Worm (Caenorhabditis elegans) whole organism, young adult: ENCODE data around the gene Y60A3A.19.
"Not testable (repeated sequence)": the region's sequence is repeated elsewhere in the genome, so short reads cannot be mapped to it uniquely, and the experiment has no call there.

ENCODE experiments used
- F37B4.10 ChIP-seq: fragments of 200-800 bp; sonication (Bioruptor generic); IDR thresholded peaks from 2 replicates; pipeline ENCODE4 v1.3.6; 2022; ENCODE audit warnings: missing genetic modification characterization, missing compliant biosample characterization
- F49E8.2 ChIP-seq: sonication (generic microtip); optimal IDR thresholded peaks from 3 replicates; lab custom pipeline; 2017; ENCODE audit warnings: missing genetic modification characterization, mild to moderate bottlenecking, missing compliant biosample characterization, antibody characterized with exemption, moderate library complexity; ENCODE audit not compliant: insufficient read depth
- F52B5.7 ChIP-seq: sonication (generic microtip); optimal IDR thresholded peaks from 2 replicates; lab custom pipeline; 2016; ENCODE audit warnings: mild to moderate bottlenecking, missing genetic modification characterization, missing compliant biosample characterization
- Y67H2A.10 ChIP-seq: fragments of 200-800 bp; sonication (Bioruptor generic); conservative IDR thresholded peaks from 2 replicates; pipeline ENCODE4 v1.3.6; 2022; ENCODE audit warnings: missing genetic modification reagents, missing genetic modification characterization, missing compliant biosample characterization
- Y79H2A.3 ChIP-seq: fragments of 200-800 bp; sonication (Bioruptor generic); conservative IDR thresholded peaks from 2 replicates; pipeline ENCODE4 v1.3.6; 2022; ENCODE audit warnings: missing genetic modification reagents, missing genetic modification characterization, missing compliant biosample characterization
- aptf-2 ChIP-seq: fragments of 200-800 bp; sonication (Bioruptor generic); conservative IDR thresholded peaks from 2 replicates; pipeline ENCODE4 v1.3.6; 2022; ENCODE audit warnings: missing genetic modification reagents, missing genetic modification characterization, missing compliant biosample characterization
- ceh-27 ChIP-seq: fragments of 200-800 bp; sonication (Bioruptor generic); optimal IDR thresholded peaks from 2 replicates; lab custom pipeline; 2018; ENCODE audit warnings: mild to moderate bottlenecking, missing genetic modification characterization, moderate library complexity, missing compliant biosample characterization
- ceh-58 ChIP-seq: fragments of 200-800 bp; sonication (Bioruptor generic); IDR thresholded peaks from 2 replicates; pipeline ENCODE4 v1.3.6; 2022; ENCODE audit warnings: missing genetic modification characterization, missing compliant biosample characterization
- ceh-91 ChIP-seq: fragments of 200-800 bp; sonication (Bioruptor generic); IDR thresholded peaks from 2 replicates; pipeline ENCODE4 v1.3.6; 2022; ENCODE audit warnings: missing genetic modification reagents, missing genetic modification characterization, missing compliant biosample characterization
- dpl-1 ChIP-seq: fragments of 150-350 bp; optimal IDR thresholded peaks from 2 replicates; lab custom pipeline; 2014; ENCODE audit warnings: missing biosample characterization, missing genetic modification reagents, missing genetic modification characterization
- efl-1 ChIP-seq: fragments of 150-350 bp; optimal IDR thresholded peaks from 2 replicates; lab custom pipeline; 2014; ENCODE audit warnings: missing biosample characterization, missing genetic modification reagents, missing genetic modification characterization
- egl-44 ChIP-seq: fragments of 200-800 bp; sonication (Bioruptor generic); IDR thresholded peaks from 2 replicates; pipeline ENCODE4 v1.3.6; 2022; ENCODE audit warnings: missing genetic modification reagents, missing genetic modification characterization, missing compliant biosample characterization
- him-1 ChIP-seq: sonication (generic microtip); optimal IDR thresholded peaks from 2 replicates; lab custom pipeline; 2016; ENCODE audit warnings: missing genotype, missing genetic modification reagents, missing genetic modification characterization, missing compliant biosample characterization
- hlh-12 ChIP-seq: sonication (generic microtip); optimal IDR thresholded peaks from 2 replicates; lab custom pipeline; 2016; ENCODE audit warnings: missing genetic modification characterization, missing compliant biosample characterization
- hmg-20 ChIP-seq: fragments of 200-800 bp; sonication (Bioruptor generic); IDR thresholded peaks from 2 replicates; pipeline ENCODE4 v1.3.6; 2022; ENCODE audit warnings: missing genetic modification reagents, missing genetic modification characterization, missing compliant biosample characterization
- let-526 ChIP-seq: fragments of 200-800 bp; sonication (Bioruptor generic); IDR thresholded peaks from 2 replicates; pipeline ENCODE4 v1.3.6; 2022; ENCODE audit warnings: missing genetic modification reagents, missing genetic modification characterization, missing compliant biosample characterization
- lin-26 ChIP-seq: fragments of 200-800 bp; sonication (Bioruptor generic); IDR thresholded peaks from 2 replicates; pipeline ENCODE4 v1.3.6; 2022; ENCODE audit warnings: missing genetic modification reagents, missing genetic modification characterization, missing compliant biosample characterization
- lin-40 ChIP-seq: sonication (generic microtip); optimal IDR thresholded peaks from 2 replicates; lab custom pipeline; 2016; ENCODE audit warnings: missing genetic modification characterization, mild to moderate bottlenecking, missing compliant biosample characterization, missing genotype, missing genetic modification reagents
- lir-1 ChIP-seq: fragments of 200-800 bp; sonication (Bioruptor generic); conservative IDR thresholded peaks from 2 replicates; pipeline ENCODE4 v1.3.6; 2022; ENCODE audit warnings: missing genetic modification reagents, missing genetic modification characterization, missing compliant biosample characterization
- lsl-1 ChIP-seq: fragments of 200-800 bp; sonication (Bioruptor generic); optimal IDR thresholded peaks from 2 replicates; lab custom pipeline; 2018; ENCODE audit warnings: mild to moderate bottlenecking, missing genetic modification characterization, moderate library complexity, missing compliant biosample characterization
- madf-6 ChIP-seq: fragments of 200-800 bp; sonication (Bioruptor generic); IDR thresholded peaks from 2 replicates; pipeline ENCODE4 v1.3.6; 2022; ENCODE audit warnings: missing genetic modification reagents, missing genetic modification characterization, missing compliant biosample characterization
- mes-4 ChIP-seq: sonication (generic microtip); optimal IDR thresholded peaks from 2 replicates; lab custom pipeline; 2016; ENCODE audit warnings: missing genotype, missing genetic modification characterization, missing compliant biosample characterization
- nfya-2 ChIP-seq: fragments of 200-800 bp; sonication (Bioruptor generic); IDR thresholded peaks from 2 replicates; pipeline ENCODE4 v1.3.6; 2022; ENCODE audit warnings: missing genetic modification reagents, missing genetic modification characterization, missing compliant biosample characterization
- nhr-90 ChIP-seq: sonication (generic microtip); optimal IDR thresholded peaks from 2 replicates; lab custom pipeline; 2016; ENCODE audit warnings: missing genotype, mild to moderate bottlenecking, missing genetic modification characterization, missing compliant biosample characterization
- repo-1 ChIP-seq: sonication (generic microtip); optimal IDR thresholded peaks from 2 replicates; lab custom pipeline; 2017; ENCODE audit warnings: mild to moderate bottlenecking, missing genetic modification characterization, missing compliant biosample characterization
- tbx-9 ChIP-seq: sonication (generic microtip); optimal IDR thresholded peaks from 2 replicates; lab custom pipeline; 2016; ENCODE audit warnings: borderline replicate concordance, missing genetic modification characterization, inconsistent platforms, missing compliant biosample characterization
- ztf-26 ChIP-seq: sonication (generic microtip); optimal IDR thresholded peaks from 2 replicates; lab custom pipeline; 2017; ENCODE audit warnings: missing genetic modification characterization, missing compliant biosample characterization

Gene Y60A3A.19

DNA sequence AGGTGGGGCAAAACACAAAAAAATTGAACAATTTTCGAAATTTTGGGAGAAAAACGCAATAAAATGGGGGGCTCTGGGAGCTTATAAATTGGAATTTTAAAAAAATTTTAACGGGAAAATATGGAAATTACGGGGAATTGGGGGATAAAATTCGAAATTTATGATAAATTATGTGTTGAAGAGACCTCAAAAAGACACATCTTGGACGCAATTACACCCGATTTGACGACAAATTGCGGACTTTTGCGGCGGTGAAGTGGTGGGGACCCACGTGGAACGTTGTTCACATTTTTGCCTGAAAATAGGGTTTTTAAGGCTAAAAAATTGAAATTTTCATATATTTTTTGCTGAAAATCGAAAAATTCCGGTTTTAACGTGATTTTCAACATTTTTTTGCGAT lies 7.5 kb upstream of the Y60A3A.19 start (continued):
- TF ChIP-seq mes-4 (tag; lab: Kevin White, UChicago) (no peak), lin-26 (no peak), Y79H2A.3 (GFP tag; lab: Robert Waterston, UW) (no peak)

DNA sequence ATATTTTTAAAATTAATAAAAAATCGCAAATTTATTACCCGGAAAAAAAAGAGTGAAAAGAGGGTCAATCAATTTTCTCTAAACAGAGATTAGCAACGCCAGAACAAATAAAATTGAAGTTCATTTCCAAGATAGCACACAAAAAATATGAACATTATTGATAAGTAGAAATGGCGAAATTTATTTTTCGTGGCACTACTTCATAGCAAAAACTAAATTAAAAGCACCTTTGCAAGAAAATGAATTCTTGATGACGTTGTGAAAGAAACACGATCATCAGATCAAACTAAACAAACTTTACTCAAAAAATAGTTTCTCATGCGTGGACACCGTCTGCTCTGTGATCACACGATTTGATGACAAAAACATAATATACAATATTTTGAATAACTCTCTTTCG lies 6.3 kb downstream of the Y60A3A.19 start, which contains the start of gene Y60A3A.16:
Gene Y60A3A.16, minus strand, starts transcription at position 101 of the 400 bp plus-strand sequence.
- TF ChIP-seq let-526 (GFP tag; lab: Robert Waterston, UW) (no peak), ztf-26 (tag; lab: Kevin White, UChicago) (no peak), egl-44 (no peak), efl-1 (no peak), ceh-91 (GFP tag; lab: Robert Waterston, UW) (no peak), hlh-12 (tag; lab: Kevin White, UChicago) (no peak), lir-1 (GFP tag; lab: Robert Waterston, UW) (no peak)

DNA sequence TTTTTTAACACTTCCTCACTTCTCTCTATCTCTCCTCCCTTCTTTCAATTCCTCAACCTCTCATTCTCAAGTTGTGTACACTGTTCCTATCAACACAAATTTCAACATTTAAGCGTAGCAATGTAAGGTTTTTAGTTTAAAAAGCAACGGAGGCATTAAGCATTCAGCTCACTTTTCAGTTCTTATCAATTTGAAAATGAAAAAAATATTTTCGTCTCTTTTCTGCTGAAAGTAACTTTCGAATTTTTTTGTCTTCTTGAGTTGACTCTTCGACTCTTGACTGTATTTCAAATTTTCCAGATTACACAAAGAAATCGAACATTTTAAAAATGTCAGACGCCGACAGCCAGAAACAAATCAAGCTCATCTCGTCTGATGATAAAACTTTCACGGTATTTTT lies 7.6 kb downstream of the Y60A3A.19 start, which contains the start of gene skr-4:
Gene skr-4, plus strand, starts transcription at position 301 of the 400 bp plus-strand sequence.
- TF ChIP-seq tbx-9 (no peak), Y67H2A.10 (GFP tag; lab: Robert Waterston, UW) (no peak), F37B4.10 (GFP tag; lab: Robert Waterston, UW) (no peak), lin-40 (tag; lab: Kevin White, UChicago) (no peak), aptf-2 (no peak), hmg-20 (GFP tag; lab: Robert Waterston, UW) (no peak), madf-6 (no peak), dpl-1 (GFP tag; lab: Kevin White, UChicago) (no peak)

DNA sequence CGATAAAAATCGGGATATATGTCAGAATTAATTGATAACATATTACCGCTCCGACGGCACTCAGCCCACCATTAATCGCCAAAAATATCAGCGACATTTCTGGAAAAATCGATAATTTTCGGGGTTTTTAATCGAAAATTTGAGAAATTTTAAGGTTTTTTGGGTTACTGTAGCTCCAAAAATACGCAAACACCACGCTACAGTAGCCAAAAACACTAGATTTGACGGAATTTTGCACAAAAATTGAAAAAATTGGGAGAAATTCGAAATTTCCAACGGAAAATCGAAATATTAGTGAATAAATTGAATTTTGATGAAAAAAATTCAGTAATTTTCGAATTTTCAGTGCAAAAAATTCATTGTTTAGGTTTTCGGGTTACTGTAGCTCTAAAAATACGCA lies 17.9 kb downstream of the Y60A3A.19 start, which contains the start of gene algn-7:
Gene algn-7, minus strand, starts transcription at position 101 of the 400 bp plus-strand sequence.
- TF ChIP-seq lsl-1 (GFP tag; lab: Kevin White, UChicago) (peak; percentile 8), nhr-90 (tag; lab: Kevin White, UChicago) (no peak)
- TF ChIP-seq, all 124 proteins: peak for 1

DNA sequence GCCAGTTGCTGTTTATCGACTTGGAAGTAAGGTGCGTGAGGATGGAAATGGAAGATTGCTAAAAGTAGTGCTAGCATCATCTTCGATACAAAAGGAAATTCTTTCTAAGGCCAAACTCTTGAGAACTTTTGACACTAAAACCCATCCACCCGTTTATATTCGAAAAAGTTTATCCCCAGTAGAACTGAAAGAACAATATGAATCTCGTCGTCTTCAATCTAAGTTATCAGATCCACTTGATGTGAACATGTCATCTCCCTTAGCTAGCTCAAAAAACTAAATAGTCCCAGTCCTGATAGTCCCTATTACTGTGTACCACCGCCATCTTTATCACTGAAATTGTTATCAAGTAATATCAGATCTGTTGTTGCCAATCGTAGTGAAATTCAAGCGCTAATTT lies 20.6 kb downstream of the Y60A3A.19 start:
- TF ChIP-seq nhr-90 (tag; lab: Kevin White, UChicago) (no peak), hmg-20 (GFP tag; lab: Robert Waterston, UW) (no peak)

DNA sequence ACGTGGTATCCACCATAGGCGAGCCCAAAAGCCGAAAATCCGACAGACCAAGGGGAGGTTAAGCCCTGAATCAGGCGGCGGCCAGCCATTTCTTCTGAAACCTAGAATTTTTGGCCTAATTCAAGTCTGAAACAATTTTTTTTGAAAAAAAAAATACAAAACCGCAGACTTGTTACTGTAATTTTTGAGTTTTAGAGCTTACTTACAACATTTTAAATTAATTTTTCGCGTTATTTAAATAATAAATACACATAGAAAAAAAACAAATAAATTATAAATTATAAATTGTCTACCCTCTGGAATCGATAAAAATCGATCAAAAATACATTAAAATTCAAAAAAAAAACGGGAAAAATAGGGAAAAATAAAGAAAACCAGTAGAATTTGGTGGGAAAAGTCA lies 30.2 kb downstream of the Y60A3A.19 start, which contains the start of gene dhs-24:
Gene dhs-24, minus strand, starts transcription at position 101 of the 400 bp plus-strand sequence.
- TF ChIP-seq repo-1 (tag; lab: Kevin White, UChicago) (no peak), nfya-2 (GFP tag; lab: Robert Waterston, UW) (no peak), hlh-12 (tag; lab: Kevin White, UChicago) (no peak), F49E8.2 (tag; lab: Kevin White, UChicago) (no peak), ceh-58 (GFP tag; lab: Robert Waterston, UW) (0 out of 2 replicates have a peak, but pooled peaks have one; percentile 33), him-1 (no peak)
- TF ChIP-seq, all 124 proteins: peak for 1

DNA sequence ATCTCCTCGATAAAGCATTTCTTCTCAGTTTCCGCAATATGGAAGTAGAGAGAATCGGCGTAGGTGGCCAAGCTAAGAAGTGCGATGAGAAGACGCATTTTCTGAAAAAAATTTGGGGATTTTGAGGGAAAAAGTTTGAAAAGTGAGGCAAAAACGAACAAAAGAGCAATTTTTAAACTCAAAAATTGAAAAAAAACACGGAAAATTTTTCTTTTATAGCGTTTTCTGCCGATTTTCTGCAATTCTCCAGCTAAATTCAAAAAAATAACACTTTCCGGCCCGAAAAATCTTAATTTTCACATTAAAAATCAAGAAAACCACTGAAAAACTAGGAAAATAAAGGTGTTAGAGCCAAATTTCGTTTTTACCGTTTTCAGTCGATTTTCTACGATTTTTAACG lies 32.6 kb downstream of the Y60A3A.19 start, which contains the start of gene tmed-4:
Gene tmed-4, minus strand, starts transcription at position 101 of the 400 bp plus-strand sequence.
- TF ChIP-seq ceh-27 (GFP tag; lab: Kevin White, UChicago); aptf-2; F52B5.7: not testable (repeated sequence)
- TF ChIP-seq, all 124 proteins: peak for 0; not testable (repeated sequence) for 124
